Fruit fly (Drosophila melanogaster) whole organism, embryonic: ENCODE measurements around the gene CG2321.

Experiments used
- Abd-B ChIP-seq: fragments of 200-800 bp; sonication (Bioruptor generic); optimal IDR thresholded peaks from 2 replicates; lab custom pipeline; 2018; ENCODE audit warnings: missing biosample characterization, mild to moderate bottlenecking, missing genetic modification characterization, moderate library complexity
- Blimp-1 ChIP-seq: fragments of 200-800 bp; sonication (Bioruptor generic); optimal IDR thresholded peaks from 3 replicates; lab custom pipeline; 2018; ENCODE audit warnings: missing biosample characterization, missing genetic modification characterization, mild to moderate bottlenecking, moderate library complexity, missing genetic modification reagents
- CG10462 ChIP-seq: fragments of 200-800 bp; sonication (Bioruptor generic); optimal IDR thresholded peaks from 2 replicates; lab custom pipeline; 2016; ENCODE audit warnings: missing biosample characterization, missing genetic modification characterization
- CG10979 ChIP-seq: fragments of 200-800 bp; sonication (Bioruptor generic); optimal IDR thresholded peaks from 2 replicates; lab custom pipeline; 2018; ENCODE audit warnings: missing biosample characterization, mild to moderate bottlenecking, missing genetic modification characterization, moderate library complexity
- CG12391 ChIP-seq: fragments of 200-800 bp; sonication (Bioruptor generic); optimal IDR thresholded peaks from 3 replicates; lab custom pipeline; 2018; ENCODE audit warnings: missing biosample characterization, mild to moderate bottlenecking, missing genetic modification characterization, moderate library complexity
- CG13775 ChIP-seq: fragments of 200-800 bp; sonication (Bioruptor generic); optimal IDR thresholded peaks from 3 replicates; lab custom pipeline; 2017; ENCODE audit warnings: missing biosample characterization, mild to moderate bottlenecking, missing genetic modification characterization
- CG14710 ChIP-seq: fragments of 200-800 bp; sonication (Bioruptor generic); optimal IDR thresholded peaks from 3 replicates; lab custom pipeline; 2019; ENCODE audit warnings: missing biosample characterization, mild to moderate bottlenecking, missing genetic modification characterization, moderate library complexity
- CG16779 ChIP-seq: fragments of 200-800 bp; sonication (Bioruptor generic); IDR thresholded peaks from 2 replicates; pipeline ENCODE4 v1.3.6; 2022; ENCODE audit warnings: missing biosample characterization, missing genetic modification characterization
- CG17361 ChIP-seq: fragments of 200-800 bp; sonication (Bioruptor generic); IDR thresholded peaks from 3 replicates; pipeline ENCODE4 v1.3.6; 2022; ENCODE audit warnings: missing biosample characterization, missing genetic modification characterization
- CG18262 ChIP-seq: fragments of 200-800 bp; optimal IDR thresholded peaks from 3 replicates; lab custom pipeline; 2019; ENCODE audit warnings: missing biosample characterization, mild to moderate bottlenecking, missing genetic modification characterization, moderate library complexity
- CG1832 ChIP-seq: fragments of 200-800 bp; sonication (Bioruptor generic); optimal IDR thresholded peaks from 2 replicates; lab custom pipeline; 2017; ENCODE audit warnings: missing biosample characterization, mild to moderate bottlenecking, missing genetic modification characterization, inconsistent platforms
- CG2116 ChIP-seq: fragments of 200-800 bp; sonication (Bioruptor generic); optimal IDR thresholded peaks from 3 replicates; lab custom pipeline; 2018; ENCODE audit warnings: missing biosample characterization, mild to moderate bottlenecking, missing genetic modification characterization
- CG2712 ChIP-seq: fragments of 200-800 bp; optimal IDR thresholded peaks from 3 replicates; lab custom pipeline; 2019; ENCODE audit warnings: missing biosample characterization, mild to moderate bottlenecking, missing genetic modification characterization, moderate library complexity
- CG30403 ChIP-seq: fragments of 200-800 bp; sonication (Bioruptor generic); optimal IDR thresholded peaks from 3 replicates; lab custom pipeline; 2016; ENCODE audit warnings: missing biosample characterization, missing genetic modification characterization
- CG31441 ChIP-seq: fragments of 200-800 bp; sonication (Bioruptor generic); IDR thresholded peaks from 2 replicates; pipeline ENCODE4 v1.3.6; 2022; ENCODE audit warnings: missing biosample characterization, missing genetic modification characterization
- CG5180 ChIP-seq: fragments of 200-800 bp; sonication (Bioruptor generic); optimal IDR thresholded peaks from 3 replicates; lab custom pipeline; 2017; ENCODE audit warnings: missing biosample characterization, missing genetic modification characterization, mild to moderate bottlenecking, moderate library complexity, missing genetic modification reagents
- CG7556 ChIP-seq: fragments of 200-800 bp; sonication (Bioruptor generic); optimal IDR thresholded peaks from 2 replicates; lab custom pipeline; 2017; ENCODE audit warnings: missing biosample characterization, mild to moderate bottlenecking, missing genetic modification characterization
- CoRest ChIP-seq: fragments of 200-800 bp; sonication (Bioruptor generic); optimal IDR thresholded peaks from 3 replicates; lab custom pipeline; 2018; ENCODE audit warnings: missing biosample characterization, mild to moderate bottlenecking, missing genetic modification characterization, moderate library complexity
- D ChIP-seq, 2 experiments: fragments of 200-800 bp in 1 of 2; fragments of >200 bp in 1 of 2; sonication (Bioruptor generic) in 1 of 2; optimal IDR thresholded peaks; 2 replicates in 1 of 2; 3 replicates in 1 of 2; lab custom pipeline; 2017; ENCODE audit warnings: mild to moderate bottlenecking in 1 of 2, missing biosample characterization in 1 of 2, missing genetic modification characterization in 1 of 2, missing genetic modification reagents in 1 of 2
- D19A ChIP-seq: fragments of 200-800 bp; optimal IDR thresholded peaks from 3 replicates; lab custom pipeline; 2019; ENCODE audit warnings: missing biosample characterization, mild to moderate bottlenecking, missing genetic modification characterization, moderate library complexity
- H2.0 ChIP-seq: fragments of 200-800 bp; sonication (Bioruptor generic); IDR thresholded peaks from 2 replicates; pipeline ENCODE4 v1.3.6; 2022; ENCODE audit warnings: missing biosample characterization, missing genetic modification characterization
- Sox100B ChIP-seq: fragments of 200-800 bp; sonication (Bioruptor generic); optimal IDR thresholded peaks from 3 replicates; lab custom pipeline; 2018; ENCODE audit warnings: missing biosample characterization, mild to moderate bottlenecking, missing genetic modification characterization
- Xbp1 ChIP-seq: fragments of 200-800 bp; sonication (Bioruptor generic); optimal IDR thresholded peaks from 3 replicates; lab custom pipeline; 2016; ENCODE audit warnings: missing biosample characterization, mild to moderate bottlenecking, missing genetic modification characterization
- cas ChIP-seq: fragments of 200-800 bp; sonication (Bioruptor generic); IDR thresholded peaks from 2 replicates; pipeline ENCODE4 v1.3.6; 2022; ENCODE audit warnings: missing biosample characterization, missing genetic modification characterization
- cg ChIP-seq: fragments of 200-800 bp; sonication (Bioruptor generic); optimal IDR thresholded peaks from 3 replicates; lab custom pipeline; 2019; ENCODE audit warnings: missing biosample characterization, mild to moderate bottlenecking, missing genetic modification characterization, moderate library complexity
- chm ChIP-seq: fragments of 200-800 bp; sonication (Bioruptor generic); IDR thresholded peaks from 2 replicates; pipeline ENCODE4 v1.3.6; 2022; ENCODE audit warnings: missing biosample characterization, missing genetic modification characterization
- dmrt11E ChIP-seq: fragments of 200-800 bp; sonication (Bioruptor generic); optimal IDR thresholded peaks from 3 replicates; lab custom pipeline; 2018; ENCODE audit warnings: missing biosample characterization, mild to moderate bottlenecking, missing genetic modification characterization, moderate library complexity
- dmrt99B ChIP-seq: fragments of 200-800 bp; sonication (Bioruptor generic); optimal IDR thresholded peaks from 2 replicates; lab custom pipeline; 2018; ENCODE audit warnings: missing biosample characterization, mild to moderate bottlenecking, missing genetic modification characterization, moderate library complexity
- fd96Cb ChIP-seq: fragments of 200-800 bp; sonication (Bioruptor generic); optimal IDR thresholded peaks from 2 replicates; lab custom pipeline; 2018; ENCODE audit warnings: missing biosample characterization, mild to moderate bottlenecking, missing genetic modification characterization, moderate library complexity
- gem ChIP-seq: fragments of 200-800 bp; sonication (Bioruptor generic); optimal IDR thresholded peaks from 2 replicates; lab custom pipeline; 2019; ENCODE audit warnings: missing biosample characterization, mild to moderate bottlenecking, missing genetic modification characterization, moderate library complexity
- gsb-n ChIP-seq: fragments of 200-800 bp; sonication (Bioruptor generic); optimal IDR thresholded peaks from 3 replicates; lab custom pipeline; 2018; ENCODE audit warnings: missing biosample characterization, mild to moderate bottlenecking, missing genetic modification characterization
- h ChIP-seq: fragments of >200 bp; optimal IDR thresholded peaks from 2 replicates; lab custom pipeline; 2017
- lola ChIP-seq, 3 experiments: fragments of >200 bp in 2 of 3; fragments of 200-800 bp in 1 of 3; sonication (Bioruptor generic) in 1 of 3; optimal IDR thresholded peaks; 2 replicates each; lab custom pipeline; 2017 to 2019; ENCODE audit warnings: missing biosample characterization in 3 of 3, missing genetic modification characterization in 3 of 3, mild to moderate bottlenecking in 1 of 3, moderate library complexity in 1 of 3
- nmo ChIP-seq: fragments of 200-800 bp; sonication (Bioruptor generic); optimal IDR thresholded peaks from 2 replicates; lab custom pipeline; 2018; ENCODE audit warnings: missing biosample characterization, mild to moderate bottlenecking, missing genetic modification characterization, moderate library complexity
- phol ChIP-seq: fragments of 200-800 bp; sonication (Bioruptor generic); optimal IDR thresholded peaks from 3 replicates; lab custom pipeline; 2018; ENCODE audit warnings: missing biosample characterization, mild to moderate bottlenecking, missing genetic modification characterization, moderate library complexity
- row ChIP-seq: fragments of 200-800 bp; sonication (Bioruptor generic); IDR thresholded peaks from 3 replicates; pipeline ENCODE4 v1.3.6; 2022; ENCODE audit warnings: missing biosample characterization, missing genetic modification characterization
- sd ChIP-seq: fragments of 200-800 bp; sonication (Bioruptor generic); optimal IDR thresholded peaks from 3 replicates; lab custom pipeline; 2018; ENCODE audit warnings: missing biosample characterization, mild to moderate bottlenecking, missing genetic modification characterization, moderate library complexity
- sens ChIP-seq: fragments of 200-800 bp; sonication (Bioruptor generic); peaks from one replicate; lab custom pipeline; 2016; ENCODE audit warnings: missing biosample characterization, missing genetic modification characterization
- slbo ChIP-seq: fragments of 200-800 bp; sonication (Bioruptor generic); IDR thresholded peaks from 2 replicates; pipeline ENCODE4 v1.3.6; 2022; ENCODE audit warnings: missing biosample characterization, missing genetic modification characterization
- tio ChIP-seq: fragments of 200-800 bp; sonication (Bioruptor generic); optimal IDR thresholded peaks from 2 replicates; lab custom pipeline; 2017; ENCODE audit warnings: missing biosample characterization, missing genetic modification characterization, inconsistent platforms
- twi ChIP-seq: fragments of 200-800 bp; optimal IDR thresholded peaks from 2 replicates; lab custom pipeline; 2019; ENCODE audit warnings: missing biosample characterization, mild to moderate bottlenecking, missing genetic modification characterization, moderate library complexity

CG2321 gene

dm6 chr3R:29523978-29524775 is 35.1 kb upstream of the CG2321 start:
- TF ChIP-seq fd96Cb (peak; percentile 16), Abd-B (peak; percentile 10), CG30403 (GFP tag; lab: Kevin White, UChicago) (peak; percentile 33), tio (GFP tag; lab: Kevin White, UChicago) (peak; percentile 24), CG13775 (GFP tag; lab: Kevin White, UChicago) (no peak), chm (GFP tag; lab: Robert Waterston, UW) (0 out of 2 replicates have a peak, but pooled peaks have one; percentile 19), CG16779 (GFP tag; lab: Robert Waterston, UW) (no peak), CoRest (tag; lab: Kevin White, UChicago) (peak; percentile 26), gem (tag; lab: Kevin White, UChicago) (peak; percentile 48), CG10462 (GFP tag; lab: Kevin White, UChicago) (no peak), dmrt11E (peak; percentile 38), CG10979 (tag; lab: Kevin White, UChicago) (peak; percentile 56), twi (tag; lab: Kevin White, UChicago) (peak; percentile 96), CG5180 (GFP tag; lab: Kevin White, UChicago) (peak; percentile 6), Sox100B (GFP tag; lab: Kevin White, UChicago) (peak; percentile 54), row (GFP tag; lab: Robert Waterston, UW) (peak; percentile 41; the same call in 2 of the 3 replicates), CG2116 (GFP tag; lab: Kevin White, UChicago) (no peak), gsb-n (peak; percentile 9), CG2712 (tag; lab: Kevin White, UChicago) (peak; percentile 39), sens (peak; percentile 81), dmrt99B (peak; percentile 46), Xbp1 (GFP tag; lab: Kevin White, UChicago) (peak; percentile 7), CG14710 (peak; percentile 28), CG1832 (no peak), slbo (no peak), h (lab: Kevin White, UChicago) (no peak), lola (GFP tag; optimal IDR thresholded peaks at IDR 0.05; lab: Kevin White, UChicago) (peak in 1 of 3 experiments; percentile 20), cg (GFP tag; lab: Kevin White, UChicago) (peak; percentile 38), CG12391 (tag; lab: Kevin White, UChicago) (peak; percentile 8), D19A (peak; percentile 95), CG17361 (GFP tag; lab: Robert Waterston, UW) (peak; percentile 45; the same call in 1 of the 3 replicates), cas (GFP tag; lab: Robert Waterston, UW) (no peak), CG18262 (tag; lab: Kevin White, UChicago) (peak; percentile 47), H2.0 (GFP tag; lab: Robert Waterston, UW) (no peak), Blimp-1 (GFP tag; lab: Kevin White, UChicago) (peak; percentile 12), D (optimal IDR thresholded peaks at IDR 0.05; lab: Kevin White, UChicago) (no peak), D (GFP tag; optimal IDR thresholded peaks at IDR 0.05; lab: Kevin White, UChicago) (peak; percentile 47), nmo (GFP tag; lab: Kevin White, UChicago) (peak; percentile 43), phol (peak; percentile 43), sd (tag; lab: Kevin White, UChicago) (peak; percentile 39), CG7556 (GFP tag; lab: Kevin White, UChicago) (peak; percentile 19), CG31441 (GFP tag; lab: Robert Waterston, UW) (peak; percentile 41; the same call in 1 of the 2 replicates)
